Worm (Caenorhabditis elegans) whole organism, L4/young adult: ENCODE results near the gene Y47D3A.21.

Source experiments
- W03F9.2 ChIP-seq: fragments of 150-350 bp; optimal IDR thresholded peaks from 2 replicates; lab custom pipeline; 2014; ENCODE audit warnings: missing biosample characterization, missing genetic modification characterization
- dao-5 ChIP-seq: sonication (generic microtip); optimal IDR thresholded peaks from 2 replicates; lab custom pipeline; 2016; ENCODE audit warnings: missing genotype, missing genetic modification characterization, moderate library complexity, missing compliant biosample characterization
- him-1 ChIP-seq: sonication (generic microtip); optimal IDR thresholded peaks from 2 replicates; lab custom pipeline; 2016; ENCODE audit warnings: missing genotype, missing genetic modification reagents, missing genetic modification characterization, missing compliant biosample characterization

ce11 chrIII:11231969-11232368 lies 46.7 kb downstream of the Y47D3A.21 start, which contains the start of gene elo-8:
- TF ChIP-seq him-1 (tag; lab: Kevin White, UChicago) (no peak), W03F9.2 (no peak), dao-5 (tag; lab: Kevin White, UChicago) (no peak)
